Fruit fly (Drosophila melanogaster): ENCODE data around the gene Krn.

Gene Krn

DNA sequence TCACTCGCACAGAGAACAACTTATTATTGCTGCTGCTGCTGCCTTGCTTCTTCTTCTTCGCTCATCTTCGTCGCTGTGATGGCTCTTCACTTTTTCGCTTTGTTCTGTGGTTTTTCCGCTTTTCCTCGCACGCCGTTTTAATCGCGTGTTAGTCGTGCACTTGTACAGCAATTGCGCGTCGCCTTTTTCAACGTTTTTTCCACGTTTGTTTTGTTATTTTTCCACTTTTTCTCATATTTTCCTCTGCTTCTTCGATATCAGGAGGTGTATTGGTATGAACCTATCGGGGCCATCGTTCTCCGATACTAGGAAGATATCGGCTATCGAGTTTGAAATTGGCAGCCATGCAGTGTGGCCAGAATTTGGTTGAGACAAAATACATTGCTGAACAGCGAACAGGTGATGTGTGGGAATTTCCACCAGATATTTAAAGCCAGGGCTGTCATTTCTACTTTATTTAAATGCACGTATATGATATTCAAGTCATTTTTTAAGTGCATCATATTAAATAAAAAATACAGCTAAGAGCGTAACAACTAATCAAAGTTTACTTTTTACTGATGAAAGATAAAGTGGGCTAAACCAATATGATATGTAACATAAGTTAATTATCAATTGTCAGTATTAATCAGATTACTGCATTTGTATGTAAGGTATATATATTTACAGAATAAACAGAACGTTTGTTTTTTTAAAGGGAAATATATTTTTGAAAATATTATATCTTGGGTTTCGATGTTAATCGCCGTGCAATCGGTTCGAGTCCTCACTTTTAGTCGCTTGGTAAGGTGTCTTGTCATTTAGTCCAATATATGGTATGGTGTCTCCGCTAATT is 15.1 kb upstream of the Krn start, which contains the start of gene Crtc (continued):
- peak; percentile 99 for TF ChIP-seq CG17385 (GFP tag; optimal IDR thresholded peaks at IDR 0.05)
- TF ChIP-seq twi (tag; optimal IDR thresholded peaks at IDR 0.05): no peak
- peak; percentile 46 for TF ChIP-seq CG33213 (GFP tag; optimal IDR thresholded peaks at IDR 0.05)
- peak; percentile 19 for TF ChIP-seq CG18262 (tag; optimal IDR thresholded peaks at IDR 0.05)
- TF ChIP-seq Dref (GFP tag; IDR thresholded peaks at IDR 0.05): peak; percentile 91
- peak; percentile 87 for TF ChIP-seq CG9797 (GFP tag; optimal IDR thresholded peaks at IDR 0.05)
- TF ChIP-seq CG11247 (GFP tag; IDR thresholded peaks at IDR 0.05): peak; percentile 39; the same call in 1 of the 2 replicates
- no peak for TF ChIP-seq eyg (GFP tag; optimal IDR thresholded peaks at IDR 0.05)
- peak; percentile 44; the same call in 1 of the 3 replicates for TF ChIP-seq CG17361 (GFP tag; IDR thresholded peaks at IDR 0.05)
- TF ChIP-seq Trl (optimal IDR thresholded peaks at IDR 0.05): peak; percentile 23 to 42
- no peak for TF ChIP-seq Trl (GFP tag; optimal IDR thresholded peaks at IDR 0.05)
- no peak for TF ChIP-seq h (optimal IDR thresholded peaks at IDR 0.05)
- no peak for TF ChIP-seq dimm (GFP tag; IDR thresholded peaks at IDR 0.05)
- TF ChIP-seq nom (GFP tag; optimal IDR thresholded peaks at IDR 0.05): peak; percentile 54
- TF ChIP-seq ssp (GFP tag; IDR thresholded peaks at IDR 0.05): no peak
- peak; percentile 46 for TF ChIP-seq al (GFP tag; IDR thresholded peaks at IDR 0.05)
- TF ChIP-seq chinmo (GFP tag; IDR thresholded peaks at IDR 0.05; ENCODE audit: partially characterized antibody): peak; percentile 92; the same call in 3 of the 4 replicates
- no peak for TF ChIP-seq CG18476 (GFP tag; optimal IDR thresholded peaks at IDR 0.05)
- peak; percentile 64 for TF ChIP-seq Scr (GFP tag; IDR thresholded peaks at IDR 0.05; ENCODE audit: partially characterized antibody)
- TF ChIP-seq CG34422 (GFP tag; IDR thresholded peaks at IDR 0.05): peak; percentile 53; the same call in 1 of the 3 replicates
- TF ChIP-seq her (GFP tag; optimal IDR thresholded peaks at IDR 0.05): peak; percentile 0
- no peak for TF ChIP-seq Lpt (GFP tag; optimal IDR thresholded peaks at IDR 0.05)
- 0 out of 2 replicates have a peak, but pooled peaks have one; percentile 18 for TF ChIP-seq vvl (GFP tag; IDR thresholded peaks at IDR 0.05)
- peak; percentile 8 for TF ChIP-seq CG10267 (tag; optimal IDR thresholded peaks at IDR 0.05)
- peak; percentile 54 for TF ChIP-seq CG1603 (tag; optimal IDR thresholded peaks at IDR 0.05)
- peak; percentile 36 for TF ChIP-seq Hmr (GFP tag; optimal IDR thresholded peaks at IDR 0.05)
- TF ChIP-seq CG10147 (GFP tag; optimal IDR thresholded peaks at IDR 0.05): peak; percentile 7
- TF ChIP-seq CG7987 (GFP tag; optimal IDR thresholded peaks at IDR 0.05): peak; percentile 60
- no peak for TF ChIP-seq prd (optimal IDR thresholded peaks at IDR 0.05)
- 0 out of 3 replicates have a peak, but pooled peaks have one; percentile 30 for TF ChIP-seq prd (GFP tag; IDR thresholded peaks at IDR 0.05)
- peak; percentile 18 for TF ChIP-seq CG12744 (GFP tag; optimal IDR thresholded peaks at IDR 0.05)
- TF ChIP-seq CG31441 (GFP tag; IDR thresholded peaks at IDR 0.05): 0 out of 2 replicates have a peak, but pooled peaks have one; percentile 25
- TF ChIP-seq CG1233 (GFP tag; optimal IDR thresholded peaks at IDR 0.05): peak; percentile 16
- TF ChIP-seq tna (GFP tag; IDR thresholded peaks at IDR 0.05; ENCODE audit: partially characterized antibody): peak; percentile 69
- TF ChIP-seq CG14710 (tag; optimal IDR thresholded peaks at IDR 0.05): peak; percentile 74
- TF ChIP-seq peb (GFP tag; IDR thresholded peaks at IDR 0.05): no peak
- TF ChIP-seq phol (tag; optimal IDR thresholded peaks at IDR 0.05): peak; percentile 29
- TF ChIP-seq Med (GFP tag): peak; percentile 70
- TF ChIP-seq D (optimal IDR thresholded peaks at IDR 0.05): peak; percentile 63
- TF ChIP-seq D (GFP tag; optimal IDR thresholded peaks at IDR 0.05): no peak
- TF ChIP-seq PHDP (tag; optimal IDR thresholded peaks at IDR 0.05): peak; percentile 16
- TF ChIP-seq hb (GFP tag; IDR thresholded peaks at IDR 0.05; ENCODE audit: partially characterized antibody): peak; percentile 63; the same call in 2 of the 3 replicates
- TF ChIP-seq CG7963 (GFP tag; IDR thresholded peaks at IDR 0.05; ENCODE audit: partially characterized antibody): peak; percentile 67; the same call in 2 of the 3 replicates
- peak; percentile 13 for TF ChIP-seq CG18599 (GFP tag; optimal IDR thresholded peaks at IDR 0.05)
- peak; percentile 64 for TF ChIP-seq sna (GFP tag; IDR thresholded peaks at IDR 0.05; ENCODE audit: partially characterized antibody)
- TF ChIP-seq Neu2 (GFP tag; optimal IDR thresholded peaks at IDR 0.05; ENCODE audit: borderline replicate concordance): no peak
- TF ChIP-seq CG4820 (GFP tag; optimal IDR thresholded peaks at IDR 0.05): peak; percentile 38
- peak; percentile 48; the same call in 2 of the 3 replicates for TF ChIP-seq Doc3 (GFP tag; IDR thresholded peaks at IDR 0.05; ENCODE audit: partially characterized antibody)

Measured in whole organism, embryonic.